Fruit fly (Drosophila melanogaster) whole organism, embryonic: ENCODE measurements around the gene L2HGDH.
A peak's percentile ranks its signal among the peaks of the same experiment; 100 is the strongest.

ENCODE experiments used
- BtbVII ChIP-seq: fragments of 200-800 bp; sonication (Bioruptor generic); optimal IDR thresholded peaks from 3 replicates; lab custom pipeline; 2017; ENCODE audit warnings: missing biosample characterization, mild to moderate bottlenecking, missing genetic modification characterization
- CG10267 ChIP-seq: fragments of 200-800 bp; sonication (Bioruptor generic); optimal IDR thresholded peaks from 2 replicates; lab custom pipeline; 2018; ENCODE audit warnings: missing biosample characterization, mild to moderate bottlenecking, missing genetic modification characterization, moderate library complexity
- CG10979 ChIP-seq: fragments of 200-800 bp; sonication (Bioruptor generic); optimal IDR thresholded peaks from 2 replicates; lab custom pipeline; 2018; ENCODE audit warnings: missing biosample characterization, mild to moderate bottlenecking, missing genetic modification characterization, moderate library complexity
- CG11504 ChIP-seq: fragments of 200-800 bp; sonication (Bioruptor generic); optimal IDR thresholded peaks from 3 replicates; lab custom pipeline; 2019; ENCODE audit warnings: missing biosample characterization, mild to moderate bottlenecking, missing genetic modification characterization, moderate library complexity
- CG11696 ChIP-seq: fragments of 200-800 bp; sonication (Bioruptor generic); IDR thresholded peaks from 2 replicates; pipeline ENCODE4 v1.3.6; 2022; ENCODE audit warnings: missing biosample characterization, missing genetic modification characterization
- CG13424 ChIP-seq: fragments of 200-800 bp; sonication (Bioruptor generic); optimal IDR thresholded peaks from 2 replicates; lab custom pipeline; 2019; ENCODE audit warnings: missing biosample characterization, mild to moderate bottlenecking, missing genetic modification characterization, moderate library complexity
- CG14014 ChIP-seq: fragments of 200-800 bp; sonication (Bioruptor generic); IDR thresholded peaks from 2 replicates; pipeline ENCODE4 v1.3.6; 2022; ENCODE audit warnings: missing biosample characterization, missing genetic modification characterization
- CG14710 ChIP-seq: fragments of 200-800 bp; sonication (Bioruptor generic); optimal IDR thresholded peaks from 3 replicates; lab custom pipeline; 2019; ENCODE audit warnings: missing biosample characterization, mild to moderate bottlenecking, missing genetic modification characterization, moderate library complexity
- CG17328 ChIP-seq: fragments of 200-800 bp; sonication (Bioruptor generic); IDR thresholded peaks from 2 replicates; pipeline ENCODE4 v1.3.6; 2022; ENCODE audit warnings: missing biosample characterization, missing genetic modification characterization
- CG17361 ChIP-seq: fragments of 200-800 bp; sonication (Bioruptor generic); IDR thresholded peaks from 3 replicates; pipeline ENCODE4 v1.3.6; 2022; ENCODE audit warnings: missing biosample characterization, missing genetic modification characterization
- CG18262 ChIP-seq: fragments of 200-800 bp; optimal IDR thresholded peaks from 3 replicates; lab custom pipeline; 2019; ENCODE audit warnings: missing biosample characterization, mild to moderate bottlenecking, missing genetic modification characterization, moderate library complexity
- CG1832 ChIP-seq: fragments of 200-800 bp; sonication (Bioruptor generic); optimal IDR thresholded peaks from 2 replicates; lab custom pipeline; 2017; ENCODE audit warnings: missing biosample characterization, mild to moderate bottlenecking, missing genetic modification characterization, inconsistent platforms
- CG18599 ChIP-seq: fragments of 200-800 bp; sonication (Bioruptor generic); optimal IDR thresholded peaks from 3 replicates; lab custom pipeline; 2017; ENCODE audit warnings: missing biosample characterization, missing genetic modification characterization, mild to moderate bottlenecking, moderate library complexity, missing genetic modification reagents
- CG2678 ChIP-seq: fragments of 200-800 bp; sonication (Bioruptor generic); optimal IDR thresholded peaks from 3 replicates; lab custom pipeline; 2019; ENCODE audit warnings: missing biosample characterization, mild to moderate bottlenecking, missing genetic modification characterization, moderate library complexity
- CG30403 ChIP-seq: fragments of 200-800 bp; sonication (Bioruptor generic); optimal IDR thresholded peaks from 3 replicates; lab custom pipeline; 2016; ENCODE audit warnings: missing biosample characterization, missing genetic modification characterization
- CG32767 ChIP-seq: fragments of 200-800 bp; sonication (Bioruptor generic); IDR thresholded peaks from 2 replicates; pipeline ENCODE4 v1.3.6; 2022; ENCODE audit warnings: missing biosample characterization, missing genetic modification characterization
- CG4282 ChIP-seq: fragments of 200-800 bp; sonication (Bioruptor generic); optimal IDR thresholded peaks from 2 replicates; lab custom pipeline; 2016; ENCODE audit warnings: missing biosample characterization, missing genetic modification characterization
- CG6272 ChIP-seq: fragments of 200-800 bp; sonication (Bioruptor generic); IDR thresholded peaks from 2 replicates; pipeline ENCODE4 v1.3.6; 2022; ENCODE audit warnings: missing biosample characterization, missing genetic modification characterization
- CG6683 ChIP-seq: fragments of 200-800 bp; sonication (Bioruptor generic); optimal IDR thresholded peaks from 2 replicates; lab custom pipeline; 2017; ENCODE audit warnings: missing biosample characterization, mild to moderate bottlenecking, missing genetic modification characterization, missing genetic modification reagents
- CG6689 ChIP-seq: fragments of 200-800 bp; sonication (Bioruptor generic); IDR thresholded peaks from 2 replicates; pipeline ENCODE4 v1.3.6; 2022; ENCODE audit warnings: missing biosample characterization, missing genetic modification characterization
- CG7556 ChIP-seq: fragments of 200-800 bp; sonication (Bioruptor generic); optimal IDR thresholded peaks from 2 replicates; lab custom pipeline; 2017; ENCODE audit warnings: missing biosample characterization, mild to moderate bottlenecking, missing genetic modification characterization
- CG7839 ChIP-seq: fragments of 200-800 bp; sonication (Bioruptor generic); optimal IDR thresholded peaks from 3 replicates; lab custom pipeline; 2018; ENCODE audit warnings: missing biosample characterization, mild to moderate bottlenecking, missing genetic modification characterization, moderate library complexity
- CG8388 ChIP-seq: fragments of 200-800 bp; sonication (Bioruptor generic); optimal IDR thresholded peaks from 2 replicates; lab custom pipeline; 2019; ENCODE audit warnings: missing biosample characterization, mild to moderate bottlenecking, missing genetic modification characterization, moderate library complexity
- D ChIP-seq, 2 experiments: fragments of 200-800 bp in 1 of 2; fragments of >200 bp in 1 of 2; sonication (Bioruptor generic) in 1 of 2; optimal IDR thresholded peaks; 2 replicates in 1 of 2; 3 replicates in 1 of 2; lab custom pipeline; 2017; ENCODE audit warnings: mild to moderate bottlenecking in 1 of 2, missing biosample characterization in 1 of 2, missing genetic modification characterization in 1 of 2, missing genetic modification reagents in 1 of 2
- Dek ChIP-seq: fragments of 200-800 bp; sonication (Bioruptor generic); optimal IDR thresholded peaks from 3 replicates; lab custom pipeline; 2019; ENCODE audit warnings: missing biosample characterization, mild to moderate bottlenecking, missing genetic modification characterization, moderate library complexity
- Hr3 ChIP-seq: fragments of 200-800 bp; sonication (Bioruptor generic); optimal IDR thresholded peaks from 3 replicates; lab custom pipeline; 2016; ENCODE audit warnings: missing biosample characterization, missing genetic modification characterization
- Hsf ChIP-seq: fragments of 200-800 bp; sonication (Bioruptor generic); optimal IDR thresholded peaks from 3 replicates; lab custom pipeline; 2016; ENCODE audit warnings: missing biosample characterization, missing genetic modification characterization
- MBD-R2 ChIP-seq: fragments of 200-800 bp; sonication (Bioruptor generic); IDR thresholded peaks from 2 replicates; pipeline ENCODE4 v1.3.6; 2022; ENCODE audit warnings: missing biosample characterization, missing genetic modification characterization
- Side ChIP-seq: fragments of 200-800 bp; sonication (Bioruptor generic); optimal IDR thresholded peaks from 2 replicates; lab custom pipeline; 2016; ENCODE audit warnings: missing biosample characterization, missing genetic modification characterization
- Sox100B ChIP-seq: fragments of 200-800 bp; sonication (Bioruptor generic); optimal IDR thresholded peaks from 3 replicates; lab custom pipeline; 2018; ENCODE audit warnings: missing biosample characterization, mild to moderate bottlenecking, missing genetic modification characterization
- Spps ChIP-seq: fragments of 200-800 bp; sonication (Bioruptor generic); optimal IDR thresholded peaks from 2 replicates; lab custom pipeline; 2018; ENCODE audit warnings: missing biosample characterization, mild to moderate bottlenecking, missing genetic modification characterization
- Ssrp ChIP-seq: fragments of 200-800 bp; sonication (Bioruptor generic); optimal IDR thresholded peaks from 2 replicates; lab custom pipeline; 2018; ENCODE audit warnings: missing biosample characterization, mild to moderate bottlenecking, missing genetic modification characterization, moderate library complexity
- ara ChIP-seq: fragments of 200-800 bp; sonication (Bioruptor generic); IDR thresholded peaks from 2 replicates; pipeline ENCODE4 v1.3.6; 2022; ENCODE audit warnings: missing biosample characterization, missing genetic modification characterization
- bsh ChIP-seq, 2 experiments: fragments of 200-800 bp; sonication (Bioruptor generic); optimal IDR thresholded peaks; 2 replicates each; lab custom pipeline; 2017 to 2018; ENCODE audit warnings: mild to moderate bottlenecking in 2 of 2, missing biosample characterization in 2 of 2, missing genetic modification characterization in 2 of 2, moderate library complexity in 1 of 2
- crol ChIP-seq: fragments of 200-800 bp; sonication (Bioruptor generic); IDR thresholded peaks from 2 replicates; pipeline ENCODE4 v1.3.6; 2022; ENCODE audit warnings: missing biosample characterization, missing genetic modification characterization
- dmrt99B ChIP-seq: fragments of 200-800 bp; sonication (Bioruptor generic); optimal IDR thresholded peaks from 2 replicates; lab custom pipeline; 2018; ENCODE audit warnings: missing biosample characterization, mild to moderate bottlenecking, missing genetic modification characterization, moderate library complexity
- dpn ChIP-seq, 2 experiments: fragments of 200-800 bp; sonication (Bioruptor generic); optimal IDR thresholded peaks; 3 replicates each; lab custom pipeline; 2016; ENCODE audit warnings: missing biosample characterization in 2 of 2, missing genetic modification characterization in 2 of 2
- fd96Cb ChIP-seq: fragments of 200-800 bp; sonication (Bioruptor generic); optimal IDR thresholded peaks from 2 replicates; lab custom pipeline; 2018; ENCODE audit warnings: missing biosample characterization, mild to moderate bottlenecking, missing genetic modification characterization, moderate library complexity
- grau ChIP-seq: fragments of 200-800 bp; optimal IDR thresholded peaks from 3 replicates; lab custom pipeline; 2019; ENCODE audit warnings: missing biosample characterization, mild to moderate bottlenecking, missing genetic modification characterization, moderate library complexity
- gsb ChIP-seq: fragments of 200-800 bp; sonication (Bioruptor generic); IDR thresholded peaks from 2 replicates; pipeline ENCODE4 v1.3.6; 2022; ENCODE audit warnings: missing biosample characterization, missing genetic modification characterization
- lola ChIP-seq, 3 experiments: fragments of >200 bp in 2 of 3; fragments of 200-800 bp in 1 of 3; sonication (Bioruptor generic) in 1 of 3; optimal IDR thresholded peaks; 2 replicates each; lab custom pipeline; 2017 to 2019; ENCODE audit warnings: missing biosample characterization in 3 of 3, missing genetic modification characterization in 3 of 3, mild to moderate bottlenecking in 1 of 3, moderate library complexity in 1 of 3
- mirr ChIP-seq: fragments of 200-800 bp; sonication (Bioruptor generic); optimal IDR thresholded peaks from 3 replicates; lab custom pipeline; 2018; ENCODE audit warnings: missing biosample characterization, mild to moderate bottlenecking, missing genetic modification characterization
- nmo ChIP-seq: fragments of 200-800 bp; sonication (Bioruptor generic); optimal IDR thresholded peaks from 2 replicates; lab custom pipeline; 2018; ENCODE audit warnings: missing biosample characterization, mild to moderate bottlenecking, missing genetic modification characterization, moderate library complexity
- sim ChIP-seq: fragments of 200-800 bp; sonication (Bioruptor generic); IDR thresholded peaks from 2 replicates; pipeline ENCODE4 v1.3.6; 2022; ENCODE audit warnings: missing biosample characterization, missing genetic modification characterization
- trem ChIP-seq: fragments of 200-800 bp; optimal IDR thresholded peaks from 3 replicates; lab custom pipeline; 2019; ENCODE audit warnings: missing biosample characterization, mild to moderate bottlenecking, missing genetic modification characterization, moderate library complexity
- tx ChIP-seq: fragments of 200-800 bp; sonication (Bioruptor generic); optimal IDR thresholded peaks from 2 replicates; lab custom pipeline; 2016; ENCODE audit warnings: missing biosample characterization, missing genetic modification characterization
- unpg ChIP-seq: fragments of 200-800 bp; sonication (Bioruptor generic); optimal IDR thresholded peaks from 3 replicates; lab custom pipeline; 2018; ENCODE audit warnings: missing biosample characterization, mild to moderate bottlenecking, missing genetic modification characterization, moderate library complexity
- zen ChIP-seq: fragments of 200-800 bp; sonication (Bioruptor generic); optimal IDR thresholded peaks from 3 replicates; lab custom pipeline; 2018; ENCODE audit warnings: missing biosample characterization, mild to moderate bottlenecking, missing genetic modification characterization, moderate library complexity

L2HGDH gene

DNA sequence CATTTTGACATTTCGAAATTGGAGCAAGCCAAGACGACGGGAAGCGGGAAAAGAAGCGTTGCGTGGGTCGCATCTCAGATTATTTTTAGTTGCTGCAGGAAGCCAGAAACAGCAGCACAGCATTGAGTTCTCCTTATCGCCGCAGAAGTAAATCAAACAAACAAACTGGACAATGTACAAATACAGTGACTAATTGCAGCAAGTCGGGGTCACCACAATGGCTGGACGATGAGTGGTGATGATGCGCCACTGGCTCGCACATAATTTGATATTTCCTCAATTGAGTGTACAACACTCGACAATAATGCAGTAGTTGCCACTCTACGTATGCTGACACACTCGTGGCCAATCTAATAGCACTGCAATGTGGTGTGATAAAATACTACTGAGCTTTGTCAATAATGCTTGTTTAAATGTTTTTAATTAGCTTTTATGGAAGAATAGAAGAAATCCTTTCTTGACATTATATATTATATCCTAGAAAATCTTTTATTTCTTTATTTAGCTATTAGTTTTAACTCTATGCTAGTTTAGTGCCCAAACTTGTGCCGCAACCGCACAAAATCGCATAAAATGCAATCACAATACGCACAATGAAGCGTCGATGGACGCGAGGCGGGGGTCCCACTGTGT lies 7.8 kb upstream of the L2HGDH start (continued):
- no peak for TF ChIP-seq CG18599 (GFP tag; lab: Kevin White, UChicago)
- TF ChIP-seq CG18262 (tag; lab: Kevin White, UChicago): peak; percentile 60
- 0 out of 2 replicates have a peak, but pooled peaks have one; percentile 9 for TF ChIP-seq CG32767 (GFP tag; lab: Robert Waterston, UW)
- TF ChIP-seq dpn (GFP tag; optimal IDR thresholded peaks at IDR 0.05; lab: Kevin White, UChicago): peak in 1 of 2 experiments; percentile 0
- TF ChIP-seq Ssrp (tag; lab: Kevin White, UChicago): peak; percentile 31
- TF ChIP-seq CG11696: peak; percentile 91
- no peak for TF ChIP-seq CG6272
- no peak for TF ChIP-seq D (optimal IDR thresholded peaks at IDR 0.05; lab: Kevin White, UChicago)
- TF ChIP-seq D (GFP tag; optimal IDR thresholded peaks at IDR 0.05; lab: Kevin White, UChicago): peak; percentile 61
- 0 out of 2 replicates have a peak, but pooled peaks have one; percentile 9 for TF ChIP-seq crol (GFP tag; lab: Robert Waterston, UW)
- TF ChIP-seq CG10979: peak; percentile 64
- TF ChIP-seq CG2678 (tag; lab: Kevin White, UChicago): peak; percentile 42
- no peak for TF ChIP-seq Hsf (GFP tag; lab: Kevin White, UChicago)
- peak; percentile 48 for TF ChIP-seq fd96Cb (tag; lab: Kevin White, UChicago)
- no peak for TF ChIP-seq MBD-R2 (GFP tag; lab: Robert Waterston, UW)
- TF ChIP-seq dmrt99B: peak; percentile 68
- no peak for TF ChIP-seq CG4282 (GFP tag; lab: Kevin White, UChicago)
- peak; percentile 65 to 75 for TF ChIP-seq bsh (GFP tag; optimal IDR thresholded peaks at IDR 0.05; lab: Kevin White, UChicago)
- TF ChIP-seq CG7556 (GFP tag; lab: Kevin White, UChicago): peak; percentile 19
- TF ChIP-seq CG11504 (tag; lab: Kevin White, UChicago): peak; percentile 47
- TF ChIP-seq CG6683 (GFP tag; lab: Kevin White, UChicago): no peak
- TF ChIP-seq gsb: no peak
- no peak for TF ChIP-seq mirr (GFP tag; lab: Kevin White, UChicago)
- TF ChIP-seq CG30403 (GFP tag; lab: Kevin White, UChicago): peak; percentile 21
- TF ChIP-seq CG7839 (tag; lab: Kevin White, UChicago): peak; percentile 40
- TF ChIP-seq Spps (tag; lab: Kevin White, UChicago): peak; percentile 24
- TF ChIP-seq tx: no peak
- peak; percentile 58 for TF ChIP-seq nmo
- 0 out of 2 replicates have a peak, but pooled peaks have one; percentile 40 for TF ChIP-seq sim (GFP tag; lab: Robert Waterston, UW)
- TF ChIP-seq unpg (GFP tag; lab: Kevin White, UChicago): peak; percentile 31
- TF ChIP-seq Hr3 (GFP tag; lab: Kevin White, UChicago): peak; percentile 11
- no peak for TF ChIP-seq CG1832 (GFP tag; lab: Kevin White, UChicago)
- peak; percentile 32; the same call in 1 of the 3 replicates for TF ChIP-seq CG17361 (GFP tag; lab: Robert Waterston, UW)
- TF ChIP-seq grau (tag; lab: Kevin White, UChicago): peak; percentile 62
- peak; percentile 22 for TF ChIP-seq CG14710 (tag; lab: Kevin White, UChicago)
- TF ChIP-seq BtbVII: no peak
- TF ChIP-seq CG10267: peak; percentile 22
- TF ChIP-seq Dek: no peak
- TF ChIP-seq lola (GFP tag; optimal IDR thresholded peaks at IDR 0.05; lab: Kevin White, UChicago): peak in 1 of 3 experiments; percentile 40
- TF ChIP-seq Side: no peak
- peak; percentile 32 for TF ChIP-seq trem
- TF ChIP-seq CG17328: peak; percentile 45
- peak; percentile 14 for TF ChIP-seq zen (tag; lab: Kevin White, UChicago)
- TF ChIP-seq CG8388 (GFP tag; lab: Kevin White, UChicago): peak; percentile 46
- TF ChIP-seq CG6689 (GFP tag; lab: Robert Waterston, UW): peak; percentile 49
- TF ChIP-seq ara (GFP tag; lab: Robert Waterston, UW): peak; percentile 69; the same call in 1 of the 2 replicates
- TF ChIP-seq CG14014 (GFP tag; lab: Robert Waterston, UW): no peak
- peak; percentile 32 for TF ChIP-seq CG13424 (tag; lab: Kevin White, UChicago)
- TF ChIP-seq Sox100B (GFP tag; lab: Kevin White, UChicago): peak; percentile 45
